Worm (Caenorhabditis elegans) whole organism, L4/young adult: ENCODE measurements around the gene F36A4.1.

ENCODE experiments used
- W03F9.2 ChIP-seq: fragments of 150-350 bp; optimal IDR thresholded peaks from 2 replicates; lab custom pipeline; 2014; ENCODE audit warnings: missing biosample characterization, missing genetic modification characterization
- dao-5 ChIP-seq: sonication (generic microtip); optimal IDR thresholded peaks from 2 replicates; lab custom pipeline; 2016; ENCODE audit warnings: missing genotype, missing genetic modification characterization, moderate library complexity, missing compliant biosample characterization
- him-1 ChIP-seq: sonication (generic microtip); optimal IDR thresholded peaks from 2 replicates; lab custom pipeline; 2016; ENCODE audit warnings: missing genotype, missing genetic modification reagents, missing genetic modification characterization, missing compliant biosample characterization

Gene F36A4.1

ce11 chrIV:4272167-4272566 is at the start of gene F36A4.1:
Gene F36A4.1, plus strand, starts transcription at chrIV:4272467.
- TF ChIP-seq dao-5 = no peak
- no peak for TF ChIP-seq him-1 (tag; lab: Kevin White, UChicago)

ce11 chrIV:4225851-4226250 is 46.4 kb upstream of the F36A4.1 start, which contains the start of gene srbc-71:
Gene srbc-71, minus strand, starts transcription at chrIV:4225951.
- TF ChIP-seq W03F9.2 (tag; lab: Kevin White, UChicago) (no peak), dao-5 (no peak), him-1 (tag; lab: Kevin White, UChicago) (no peak)

DNA sequence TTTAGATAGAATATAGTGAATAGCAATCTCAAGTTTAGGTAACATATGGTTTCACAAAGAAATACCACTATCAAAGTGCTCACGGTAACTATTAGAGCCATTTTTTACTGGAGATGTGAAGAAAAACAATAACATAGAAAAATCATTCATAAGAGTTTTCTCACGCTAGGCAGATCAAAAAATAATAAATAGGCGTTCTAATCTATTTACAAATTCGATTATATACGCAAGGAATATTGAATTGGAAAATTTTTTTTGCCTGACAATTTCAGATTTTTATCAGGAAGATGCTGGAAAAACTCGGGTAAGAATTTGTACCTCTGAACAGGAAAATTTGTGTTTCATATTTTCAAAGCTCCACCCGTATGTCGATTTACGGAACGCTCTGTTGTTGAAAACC is 44.4 kb upstream of the F36A4.1 start, which contains the start of gene srbc-70:
srbc-70 (minus strand) TSS at position 101 of the 400 bp plus-strand sequence.
- TF ChIP-seq W03F9.2 (tag; lab: Kevin White, UChicago) = no peak
- no peak for TF ChIP-seq him-1 (tag; lab: Kevin White, UChicago)
- TF ChIP-seq dao-5 = no peak

- no peak for TF ChIP-seq him-1 (tag; lab: Kevin White, UChicago)
- no peak for TF ChIP-seq dao-5
- no peak for TF ChIP-seq W03F9.2 (tag; lab: Kevin White, UChicago)
Measured at ce11 chrIV:4235315-4236024, 36.8 kb upstream of the F36A4.1 start, which contains the start of the genes zipt-2.2 and dpy-13. Gene zipt-2.2, minus strand, starts transcription at chrIV:4235365. Gene dpy-13, plus strand, starts transcription at chrIV:4235614.

DNA sequence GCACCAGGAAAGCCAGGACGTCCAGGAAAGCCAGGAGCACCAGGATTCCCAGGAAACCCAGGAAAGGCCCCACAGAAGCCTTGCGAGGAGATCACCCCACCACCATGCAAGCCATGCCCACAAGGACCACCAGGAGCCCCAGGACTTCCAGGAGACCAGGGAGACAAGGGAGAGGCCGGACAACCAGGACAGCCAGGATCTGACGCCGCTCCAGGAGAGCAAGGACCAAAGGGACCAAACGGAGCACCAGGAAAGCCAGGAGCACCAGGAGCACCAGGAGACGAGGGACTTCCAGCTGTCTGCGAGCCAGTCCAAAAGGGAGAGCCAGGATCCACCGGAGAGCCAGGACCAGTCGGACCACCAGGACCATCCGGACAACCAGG is 36.3 kb upstream of the F36A4.1 start:
- TF ChIP-seq W03F9.2 (tag; lab: Kevin White, UChicago) = no peak
- TF ChIP-seq dao-5 = no peak
- no peak for TF ChIP-seq him-1 (tag; lab: Kevin White, UChicago)

- TF ChIP-seq him-1 (tag; lab: Kevin White, UChicago) (no peak), dao-5 (no peak), W03F9.2 (tag; lab: Kevin White, UChicago) (no peak)
Measured at ce11 chrIV:4236671-4237070, 35.6 kb upstream of the F36A4.1 start.

- TF ChIP-seq W03F9.2 (tag; lab: Kevin White, UChicago) = no peak
- TF ChIP-seq dao-5 = no peak
Measured at ce11 chrIV:4243830-4244406, 28.3 kb upstream of the F36A4.1 start.

- TF ChIP-seq him-1 (tag; lab: Kevin White, UChicago) (no peak), dao-5 (no peak), W03F9.2 (tag; lab: Kevin White, UChicago) (no peak)
Measured at ce11 chrIV:4244510-4244909, 27.8 kb upstream of the F36A4.1 start, which contains the start of gene col-34. Gene col-34, minus strand, starts transcription at chrIV:4244610.

- TF ChIP-seq him-1 (tag; lab: Kevin White, UChicago) (no peak), W03F9.2 (tag; lab: Kevin White, UChicago) (no peak), dao-5 (no peak)
Measured at ce11 chrIV:4246493-4246892, 25.8 kb upstream of the F36A4.1 start, which contains the start of gene ttr-20. Gene ttr-20, plus strand, starts transcription at chrIV:4246793.

DNA sequence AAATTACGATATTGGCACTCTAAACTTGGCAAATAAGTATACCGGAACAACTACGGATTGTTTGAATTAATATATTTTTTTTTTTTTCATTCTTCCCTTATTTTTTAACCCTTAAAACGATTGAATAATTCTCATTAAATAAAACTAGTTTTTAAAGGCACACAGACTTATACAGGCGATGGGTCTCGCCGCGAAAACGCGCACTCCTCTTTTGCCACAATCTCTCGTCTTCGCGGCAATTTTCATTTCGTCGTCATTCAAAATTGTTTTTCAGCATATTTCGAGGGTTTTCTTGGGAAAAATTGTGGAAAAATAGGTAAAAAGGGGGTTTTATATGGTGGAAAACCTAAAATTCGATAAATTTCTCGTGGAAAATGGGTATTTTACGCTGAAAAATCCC is 24.9 kb upstream of the F36A4.1 start:
- TF ChIP-seq him-1 (tag; lab: Kevin White, UChicago) (no peak), dao-5 (no peak), W03F9.2 (tag; lab: Kevin White, UChicago) (no peak)

DNA sequence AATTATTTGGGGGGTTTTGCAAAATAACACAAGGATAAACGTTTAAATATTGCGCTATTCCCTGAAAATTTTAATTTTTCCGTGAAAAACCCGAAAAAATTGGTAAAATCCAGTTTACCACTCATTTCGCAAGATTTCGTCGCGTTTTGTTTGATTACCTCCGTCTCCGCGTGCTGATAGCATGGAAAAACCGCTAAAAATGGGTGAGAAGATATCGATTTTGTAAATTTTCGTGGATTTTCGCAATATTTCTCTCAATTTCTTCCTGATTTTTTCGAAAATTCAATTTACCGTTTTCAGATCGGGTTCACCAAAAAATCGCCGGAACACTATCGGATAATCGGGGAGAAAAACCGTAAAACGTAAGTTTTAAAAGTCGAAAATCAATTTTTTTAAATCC is 24.5 kb upstream of the F36A4.1 start, which contains the start of gene ama-1:
ama-1 (plus strand) TSS at position 301 of the 400 bp plus-strand sequence.
- TF ChIP-seq W03F9.2 (tag; lab: Kevin White, UChicago) (no peak), him-1 (tag; lab: Kevin White, UChicago) (no peak), dao-5 (no peak)

DNA sequence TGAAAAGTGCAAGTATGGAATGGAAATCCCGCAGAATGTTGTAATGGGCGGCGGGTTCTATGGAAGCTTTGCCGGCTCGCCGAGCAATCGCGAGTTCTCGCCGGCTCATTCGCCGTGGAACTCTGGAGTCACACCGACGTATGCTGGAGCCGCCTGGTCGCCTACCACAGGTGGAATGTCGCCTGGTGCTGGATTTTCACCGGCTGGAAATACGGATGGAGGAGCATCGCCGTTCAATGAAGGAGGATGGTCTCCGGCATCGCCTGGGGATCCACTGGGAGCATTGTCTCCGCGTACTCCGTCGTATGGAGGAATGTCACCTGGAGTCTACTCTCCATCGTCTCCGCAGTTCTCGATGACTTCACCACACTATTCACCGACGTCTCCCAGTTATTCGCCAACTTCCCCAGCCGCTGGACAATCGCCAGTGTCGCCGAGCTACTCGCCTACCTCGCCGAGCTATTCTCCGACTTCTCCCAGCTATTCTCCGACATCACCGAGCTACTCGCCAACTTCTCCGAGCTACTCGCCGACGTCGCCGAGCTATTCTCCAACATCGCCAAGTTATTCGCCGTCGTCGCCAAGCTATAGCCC is 17.2 kb upstream of the F36A4.1 start:
- TF ChIP-seq dao-5 (no peak), W03F9.2 (tag; lab: Kevin White, UChicago) (no peak), him-1 (tag; lab: Kevin White, UChicago) (no peak)

DNA sequence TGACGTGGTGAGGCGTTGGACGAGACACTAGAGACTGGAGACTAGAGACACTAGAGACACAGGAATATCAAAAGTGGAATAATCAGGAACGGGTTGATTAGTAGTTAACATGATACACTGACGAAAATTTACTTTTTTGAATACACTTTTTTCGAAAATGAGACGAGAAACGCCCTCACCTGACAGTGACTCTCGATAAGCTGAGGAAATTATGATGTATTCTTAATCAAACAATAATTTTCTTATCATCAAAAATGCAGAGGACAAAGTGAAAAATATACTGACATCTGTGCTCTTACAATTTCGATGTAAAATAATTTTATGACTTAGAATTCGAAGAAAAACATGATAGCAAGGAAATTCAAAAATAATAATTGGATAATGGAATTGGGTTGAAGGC is 12.8 kb upstream of the F36A4.1 start:
- no peak for TF ChIP-seq him-1 (tag; lab: Kevin White, UChicago)
- no peak for TF ChIP-seq dao-5
- no peak for TF ChIP-seq W03F9.2 (tag; lab: Kevin White, UChicago)

DNA sequence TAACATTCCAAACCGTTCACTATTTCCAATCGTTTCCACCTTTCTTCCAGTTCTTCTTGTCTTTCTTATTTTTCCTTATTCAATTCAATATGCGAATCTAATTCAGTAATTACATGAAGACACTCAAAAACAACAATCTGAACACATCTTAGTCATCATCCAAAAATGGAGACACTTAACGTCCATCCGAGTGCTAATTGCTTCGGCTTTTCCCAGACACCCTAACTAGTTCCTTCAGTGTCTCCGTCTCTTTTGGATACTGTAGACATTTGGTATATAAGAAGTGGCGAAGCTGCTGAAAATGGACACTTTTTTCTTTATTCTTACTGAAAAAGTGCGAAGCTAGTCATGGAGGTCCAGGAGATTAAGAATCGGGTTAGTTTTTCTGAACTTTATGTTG is 9.3 kb upstream of the F36A4.1 start, which contains the start of gene col-33:
col-33 (plus strand) TSS at position 301 of the 400 bp plus-strand sequence.
- TF ChIP-seq him-1 (tag; lab: Kevin White, UChicago) (no peak), dao-5 (no peak), W03F9.2 (tag; lab: Kevin White, UChicago) (no peak)
